Worm (Caenorhabditis elegans): ENCODE data around the gene T28A11.3.

The T28A11.3 gene

ce11 chrV:3273577-3274100 lies 1.5 kb upstream of the T28A11.3 start, which contains the start of gene T28A11.4:
Gene T28A11.4 (plus strand): TSS chrV:3274050.
- TF ChIP-seq med-1 (GFP tag; optimal IDR thresholded peaks at IDR 0.05; ENCODE audit: insufficient read depth) (no peak), T22C8.4 (GFP tag; IDR thresholded peaks at IDR 0.05) (no peak), ztf-29 (GFP tag; IDR thresholded peaks at IDR 0.05) (no peak), flt-1 (GFP tag; IDR thresholded peaks at IDR 0.05) (no peak), klf-2 (GFP tag; conservative IDR thresholded peaks at IDR 0.05) (no peak)

- TF ChIP-seq cog-1 (tag; optimal IDR thresholded peaks at IDR 0.05), result no peak
- no peak for TF ChIP-seq klf-2 (GFP tag; conservative IDR thresholded peaks at IDR 0.05)
- TF ChIP-seq ztf-29 (GFP tag; IDR thresholded peaks at IDR 0.05), result no peak
- no peak for TF ChIP-seq T22C8.4 (GFP tag; IDR thresholded peaks at IDR 0.05)
- TF ChIP-seq flt-1 (GFP tag; IDR thresholded peaks at IDR 0.05), result no peak
Measured at ce11 chrV:3276184-3276583, 1.1 kb downstream of the T28A11.3 start.

- TF ChIP-seq T22C8.4 (GFP tag; IDR thresholded peaks at IDR 0.05) (no peak), med-1 (GFP tag; optimal IDR thresholded peaks at IDR 0.05; ENCODE audit: insufficient read depth) (no peak), ztf-29 (GFP tag; IDR thresholded peaks at IDR 0.05) (no peak), flt-1 (GFP tag; IDR thresholded peaks at IDR 0.05) (no peak), ztf-23 (GFP tag; IDR thresholded peaks at IDR 0.05) (no peak), klf-2 (GFP tag; conservative IDR thresholded peaks at IDR 0.05) (no peak), ref-1 (GFP tag; conservative IDR thresholded peaks at IDR 0.05) (no peak), tab-1 (GFP tag; IDR thresholded peaks at IDR 0.05) (no peak), cog-1 (tag; optimal IDR thresholded peaks at IDR 0.05) (no peak)
Measured at ce11 chrV:3278101-3278639, 3.0 kb downstream of the T28A11.3 start, which contains the start of gene fbxa-64. Gene fbxa-64 (minus strand): TSS chrV:3278151.

- TF ChIP-seq tab-1 (GFP tag; IDR thresholded peaks at IDR 0.05) (no peak), ztf-29 (GFP tag; IDR thresholded peaks at IDR 0.05) (no peak), ref-1 (GFP tag; conservative IDR thresholded peaks at IDR 0.05) (no peak), med-1 (GFP tag; optimal IDR thresholded peaks at IDR 0.05; ENCODE audit: insufficient read depth) (no peak), cog-1 (tag; optimal IDR thresholded peaks at IDR 0.05) (no peak), ztf-23 (GFP tag; IDR thresholded peaks at IDR 0.05) (no peak), flt-1 (GFP tag; IDR thresholded peaks at IDR 0.05) (no peak), T22C8.4 (GFP tag; IDR thresholded peaks at IDR 0.05) (no peak), klf-2 (GFP tag; conservative IDR thresholded peaks at IDR 0.05) (no peak)
Measured at ce11 chrV:3279138-3279537, 4.0 kb downstream of the T28A11.3 start.

- TF ChIP-seq ref-1 (GFP tag; conservative IDR thresholded peaks at IDR 0.05) (no peak), ztf-23 (GFP tag; IDR thresholded peaks at IDR 0.05) (no peak), cog-1 (tag; optimal IDR thresholded peaks at IDR 0.05) (no peak), flt-1 (GFP tag; IDR thresholded peaks at IDR 0.05) (no peak), klf-2 (GFP tag; conservative IDR thresholded peaks at IDR 0.05) (no peak), T22C8.4 (GFP tag; IDR thresholded peaks at IDR 0.05) (no peak), med-1 (GFP tag; optimal IDR thresholded peaks at IDR 0.05; ENCODE audit: insufficient read depth) (no peak), ztf-29 (GFP tag; IDR thresholded peaks at IDR 0.05) (no peak), tab-1 (GFP tag; IDR thresholded peaks at IDR 0.05) (no peak)
Measured at ce11 chrV:3280009-3280408, 4.9 kb downstream of the T28A11.3 start, which contains the start of gene T28A11.2. Gene T28A11.2 (plus strand): TSS chrV:3280379.

- TF ChIP-seq ref-1 (GFP tag; conservative IDR thresholded peaks at IDR 0.05), result no peak
- TF ChIP-seq T22C8.4 (GFP tag; IDR thresholded peaks at IDR 0.05), result no peak
- no peak for TF ChIP-seq klf-2 (GFP tag; conservative IDR thresholded peaks at IDR 0.05)
Measured at ce11 chrV:3281523-3281922, 6.4 kb downstream of the T28A11.3 start, which contains the start of gene T28A11.25. Gene T28A11.25 (plus strand): TSS chrV:3281823.

- no peak for TF ChIP-seq klf-2 (GFP tag; conservative IDR thresholded peaks at IDR 0.05)
- TF ChIP-seq ztf-29 (GFP tag; IDR thresholded peaks at IDR 0.05), result no peak
- no peak for TF ChIP-seq med-1 (GFP tag; optimal IDR thresholded peaks at IDR 0.05; ENCODE audit: insufficient read depth)
- no peak for TF ChIP-seq tab-1 (GFP tag; IDR thresholded peaks at IDR 0.05)
- no peak for TF ChIP-seq flt-1 (GFP tag; IDR thresholded peaks at IDR 0.05)
- TF ChIP-seq T22C8.4 (GFP tag; IDR thresholded peaks at IDR 0.05), result no peak
- no peak for TF ChIP-seq cog-1 (tag; optimal IDR thresholded peaks at IDR 0.05)
Measured at ce11 chrV:3282957-3283356, 7.8 kb downstream of the T28A11.3 start, which contains the start of gene str-64. Gene str-64 (plus strand): TSS chrV:3283257.

- TF ChIP-seq ztf-23 (GFP tag; IDR thresholded peaks at IDR 0.05) (0 out of 2 replicates have a peak, but pooled peaks have one; percentile 25), klf-2 (GFP tag; conservative IDR thresholded peaks at IDR 0.05) (no peak)
Measured at ce11 chrV:3284629-3285028, 9.5 kb downstream of the T28A11.3 start, which contains the start of gene F35F10.5. Gene F35F10.5 (plus strand): TSS chrV:3284929.

- TF ChIP-seq ref-1 (GFP tag; conservative IDR thresholded peaks at IDR 0.05) (no peak), cog-1 (tag; optimal IDR thresholded peaks at IDR 0.05) (no peak), klf-2 (GFP tag; conservative IDR thresholded peaks at IDR 0.05) (no peak), med-1 (GFP tag; optimal IDR thresholded peaks at IDR 0.05; ENCODE audit: insufficient read depth) (no peak), tab-1 (GFP tag; IDR thresholded peaks at IDR 0.05) (no peak), ztf-23 (GFP tag; IDR thresholded peaks at IDR 0.05) (no peak), T22C8.4 (GFP tag; IDR thresholded peaks at IDR 0.05) (no peak), ztf-29 (GFP tag; IDR thresholded peaks at IDR 0.05) (no peak), flt-1 (GFP tag; IDR thresholded peaks at IDR 0.05) (no peak)
Measured at ce11 chrV:3287330-3287729, 12.2 kb downstream of the T28A11.3 start, which contains the start of gene F35F10.7. Gene F35F10.7 (minus strand): TSS chrV:3287430.

- no peak for TF ChIP-seq ref-1 (GFP tag; conservative IDR thresholded peaks at IDR 0.05)
- TF ChIP-seq ztf-29 (GFP tag; IDR thresholded peaks at IDR 0.05), result no peak
- no peak for TF ChIP-seq flt-1 (GFP tag; IDR thresholded peaks at IDR 0.05)
- TF ChIP-seq cog-1 (tag; optimal IDR thresholded peaks at IDR 0.05), result no peak
- no peak for TF ChIP-seq klf-2 (GFP tag; conservative IDR thresholded peaks at IDR 0.05)
- TF ChIP-seq med-1 (GFP tag; optimal IDR thresholded peaks at IDR 0.05; ENCODE audit: insufficient read depth), result no peak
- TF ChIP-seq ztf-23 (GFP tag; IDR thresholded peaks at IDR 0.05), result no peak
- no peak for TF ChIP-seq T22C8.4 (GFP tag; IDR thresholded peaks at IDR 0.05)
- no peak for TF ChIP-seq tab-1 (GFP tag; IDR thresholded peaks at IDR 0.05)
Measured at ce11 chrV:3288134-3288533, 13.0 kb downstream of the T28A11.3 start.

Measured in whole organism, midembryonic.